Fruit fly (Drosophila melanogaster): ENCODE results near the gene CG13784.

The CG13784 gene

dm6 chr2L:7241499-7241898 lies 21.7 kb upstream of the CG13784 start:
- TF ChIP-seq CG17801 (GFP tag; optimal IDR thresholded peaks at IDR 0.05; ENCODE audit: partially characterized antibody) = no peak

- TF ChIP-seq CG17801 (GFP tag; optimal IDR thresholded peaks at IDR 0.05; ENCODE audit: partially characterized antibody) = no peak
Measured at dm6 chr2L:7240964-7241363, 21.1 kb upstream of the CG13784 start.

dm6 chr2L:7240311-7240710 lies 20.5 kb upstream of the CG13784 start:
- TF ChIP-seq CG17801 (GFP tag; optimal IDR thresholded peaks at IDR 0.05; ENCODE audit: partially characterized antibody) = no peak

- peak; percentile 5 for TF ChIP-seq CG17801 (GFP tag; optimal IDR thresholded peaks at IDR 0.05; ENCODE audit: partially characterized antibody)
Measured at dm6 chr2L:7239310-7239709, 19.5 kb upstream of the CG13784 start.

dm6 chr2L:7232713-7233112 lies 12.9 kb upstream of the CG13784 start, which contains the start of gene CG43800:
Gene CG43800, minus strand, starts transcription at chr2L:7232813.
- TF ChIP-seq CG17801 (GFP tag; optimal IDR thresholded peaks at IDR 0.05; ENCODE audit: partially characterized antibody) = no peak

dm6 chr2L:7227434-7227833 lies 7.6 kb upstream of the CG13784 start, which contains the start of gene CG43799:
Gene CG43799, plus strand, starts transcription at chr2L:7227734.
- TF ChIP-seq CG17801 (GFP tag; optimal IDR thresholded peaks at IDR 0.05; ENCODE audit: partially characterized antibody) = no peak

dm6 chr2L:7226587-7226986 lies 6.8 kb upstream of the CG13784 start:
- TF ChIP-seq CG17801 (GFP tag; optimal IDR thresholded peaks at IDR 0.05; ENCODE audit: partially characterized antibody) = no peak

dm6 chr2L:7222829-7223272 lies 3.0 kb upstream of the CG13784 start, which contains the start of gene mEFG1:
Gene mEFG1, minus strand, starts transcription at chr2L:7223081.
- TF ChIP-seq CG17801 (GFP tag; optimal IDR thresholded peaks at IDR 0.05; ENCODE audit: partially characterized antibody) = peak; percentile 5

dm6 chr2L:7219172-7219571 lies 661 bp downstream of the CG13784 start:
- no peak for TF ChIP-seq CG17801 (GFP tag; optimal IDR thresholded peaks at IDR 0.05; ENCODE audit: partially characterized antibody)

- TF ChIP-seq CG17801 (GFP tag; optimal IDR thresholded peaks at IDR 0.05; ENCODE audit: partially characterized antibody) = peak; percentile 19
Measured at dm6 chr2L:7217931-7218330, 1.9 kb downstream of the CG13784 start.

- TF ChIP-seq CG17801 (GFP tag; optimal IDR thresholded peaks at IDR 0.05; ENCODE audit: partially characterized antibody) = no peak
Measured at dm6 chr2L:7217059-7217458, 2.8 kb downstream of the CG13784 start.

- no peak for TF ChIP-seq CG17801 (GFP tag; optimal IDR thresholded peaks at IDR 0.05; ENCODE audit: partially characterized antibody)
Measured at dm6 chr2L:7216272-7216671, 3.6 kb downstream of the CG13784 start.

- no peak for TF ChIP-seq CG17801 (GFP tag; optimal IDR thresholded peaks at IDR 0.05; ENCODE audit: partially characterized antibody)
Measured at dm6 chr2L:7215657-7216056, 4.2 kb downstream of the CG13784 start.

dm6 chr2L:7214885-7215284 lies 4.9 kb downstream of the CG13784 start:
- TF ChIP-seq CG17801 (GFP tag; optimal IDR thresholded peaks at IDR 0.05; ENCODE audit: partially characterized antibody) = no peak

- no peak for TF ChIP-seq CG17801 (GFP tag; optimal IDR thresholded peaks at IDR 0.05; ENCODE audit: partially characterized antibody)
Measured at dm6 chr2L:7213532-7213931, 6.3 kb downstream of the CG13784 start.

- TF ChIP-seq CG17801 (GFP tag; optimal IDR thresholded peaks at IDR 0.05; ENCODE audit: partially characterized antibody) = no peak
Measured at dm6 chr2L:7207660-7208059, 12.2 kb downstream of the CG13784 start.

dm6 chr2L:7204172-7204482 lies 15.7 kb downstream of the CG13784 start, which contains the start of gene CG4502:
Gene CG4502, minus strand, starts transcription at chr2L:7204264.
- peak; percentile 75 for TF ChIP-seq CG17801 (GFP tag; optimal IDR thresholded peaks at IDR 0.05; ENCODE audit: partially characterized antibody)

Data from ovary, adult (tissue).